Fruit fly (Drosophila melanogaster): ENCODE results near the gene CG15478.

CG15478 gene

DNA sequence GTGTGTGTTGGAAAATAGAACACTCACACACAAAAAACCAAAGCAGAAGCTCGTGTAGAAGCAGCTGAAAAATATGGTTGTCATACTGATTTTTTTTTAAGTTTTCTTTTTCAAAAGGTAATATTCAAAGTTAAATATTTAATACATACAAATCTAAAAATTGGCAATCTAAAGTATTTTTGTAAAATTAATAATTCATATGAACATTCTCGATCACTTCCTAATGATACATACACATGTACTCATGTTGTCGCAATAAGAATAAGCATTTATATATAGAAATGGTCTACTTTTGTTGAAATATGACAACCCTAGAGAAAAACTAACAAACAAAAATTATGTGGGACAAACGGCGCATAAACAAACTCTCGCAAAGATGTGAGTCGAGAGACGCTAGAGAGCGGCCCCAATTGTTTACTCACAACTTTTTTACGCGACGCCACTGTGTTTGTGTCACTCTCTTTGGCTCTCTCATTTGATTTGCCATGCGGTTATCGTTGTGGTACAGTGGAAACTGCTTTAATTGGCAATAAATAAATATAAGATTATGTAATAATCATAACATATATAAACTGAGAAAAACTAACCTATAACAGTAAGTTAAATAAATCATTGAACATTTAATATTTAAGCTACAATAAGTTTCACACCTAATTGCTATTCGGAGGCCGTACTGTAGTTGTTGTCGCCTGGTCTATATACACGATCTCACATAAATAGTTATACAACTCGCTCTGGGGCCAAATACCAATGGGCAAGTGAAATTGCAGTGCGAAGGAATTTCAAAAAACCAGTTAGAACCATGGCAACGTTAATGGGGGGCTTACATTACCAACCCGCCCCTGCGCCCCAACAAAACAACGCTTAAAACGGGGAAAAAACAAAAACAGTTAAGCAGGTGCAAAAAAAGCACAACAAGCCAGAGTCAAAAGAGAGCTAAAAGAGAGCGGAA lies 11.1 kb downstream of the CG15478 start (continued):
- TF ChIP-seq nom (GFP tag; optimal IDR thresholded peaks at IDR 0.05) = peak; percentile 98
- peak; percentile 97 for TF ChIP-seq odd (GFP tag; optimal IDR thresholded peaks at IDR 0.05)

DNA sequence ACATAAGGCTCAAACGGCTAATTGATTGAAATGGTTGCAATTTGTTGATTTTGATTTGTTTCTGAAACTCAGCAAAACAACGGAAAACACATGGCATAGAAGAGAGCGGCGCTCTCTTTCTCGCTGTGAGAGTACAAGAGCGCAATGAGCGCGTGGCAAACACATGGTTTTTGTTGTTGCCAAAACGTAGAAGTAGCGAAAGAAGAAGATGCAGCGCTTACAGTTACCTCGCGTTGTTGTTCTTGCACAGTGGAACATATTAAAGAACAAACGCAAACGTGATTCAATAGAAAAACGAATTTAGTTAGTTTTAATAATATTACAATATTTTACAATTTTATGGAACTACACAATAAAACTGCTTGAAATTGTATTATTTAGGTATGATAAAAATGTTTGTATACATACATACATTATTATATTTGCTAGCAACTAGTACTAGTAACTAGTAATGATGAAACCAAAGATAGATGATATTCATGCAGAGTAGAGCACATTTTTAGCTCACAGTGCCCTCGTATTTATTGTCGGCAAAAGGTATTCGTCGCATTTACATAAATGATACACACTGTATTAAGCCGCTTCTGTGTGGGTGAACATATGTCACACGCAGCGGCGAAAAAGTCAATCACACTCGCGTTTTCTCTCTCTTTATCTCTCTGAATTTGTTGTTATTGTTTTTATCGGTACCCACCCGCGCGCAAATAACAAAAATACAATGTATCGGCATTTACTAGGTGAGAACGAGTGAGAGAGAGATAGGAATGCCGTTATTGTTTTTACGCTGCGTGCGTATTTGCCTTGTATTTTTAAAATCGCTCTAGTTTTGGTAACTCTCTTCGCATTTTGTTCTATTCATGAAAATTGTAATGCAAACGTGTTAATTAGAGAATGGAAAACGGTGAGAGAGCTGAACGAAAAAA lies 12.3 kb downstream of the CG15478 start:
- TF ChIP-seq slp2 (GFP tag; optimal IDR thresholded peaks at IDR 0.05) (peak; percentile 81), CG2889 (GFP tag; IDR thresholded peaks at IDR 0.05) (peak; percentile 72; the same call in 1 of the 3 replicates), YL-1 (GFP tag; optimal IDR thresholded peaks at IDR 0.05) (peak; percentile 55), Rfx (GFP tag; IDR thresholded peaks at IDR 0.05) (peak; percentile 86), sd (tag; optimal IDR thresholded peaks at IDR 0.05) (peak; percentile 89), CG34224 (GFP tag; IDR thresholded peaks at IDR 0.05; ENCODE audit: partially characterized antibody) (no peak), gfzf (GFP tag; optimal IDR thresholded peaks at IDR 0.05) (no peak), pita (GFP tag; optimal IDR thresholded peaks at IDR 0.05) (no peak), CG10462 (GFP tag; optimal IDR thresholded peaks at IDR 0.05) (peak; percentile 89), CG17361 (GFP tag; IDR thresholded peaks at IDR 0.05) (peak; percentile 99), CG13424 (tag; optimal IDR thresholded peaks at IDR 0.05) (peak; percentile 96), CG6654 (GFP tag; optimal IDR thresholded peaks at IDR 0.05) (peak; percentile 87), klu (GFP tag; IDR thresholded peaks at IDR 0.05) (peak; percentile 85; the same call in 1 of the 2 replicates), Lim3 (GFP tag; IDR thresholded peaks at IDR 0.05) (0 out of 2 replicates have a peak, but pooled peaks have one; percentile 51), ham (GFP tag; IDR thresholded peaks at IDR 0.05) (peak; percentile 66; the same call in 1 of the 2 replicates), row (GFP tag; IDR thresholded peaks at IDR 0.05) (peak; percentile 88), Taf1 (GFP tag; IDR thresholded peaks at IDR 0.05) (peak; percentile 78), CG10654 (GFP tag; optimal IDR thresholded peaks at IDR 0.05) (peak; percentile 87), chn (GFP tag; optimal IDR thresholded peaks at IDR 0.05) (peak; percentile 90), Sox100B (GFP tag; optimal IDR thresholded peaks at IDR 0.05) (peak; percentile 98), CG15073 (GFP tag; optimal IDR thresholded peaks at IDR 0.05) (peak; percentile 70), CG43689 (GFP tag; IDR thresholded peaks at IDR 0.05) (0 out of 2 replicates have a peak, but pooled peaks have one; percentile 17), tin (GFP tag; optimal IDR thresholded peaks at IDR 0.05) (peak; percentile 93), Optix (GFP tag; IDR thresholded peaks at IDR 0.05) (peak; percentile 55; the same call in 1 of the 3 replicates), CG13287 (GFP tag; IDR thresholded peaks at IDR 0.05; ENCODE audit: partially characterized antibody) (no peak), kah (GFP tag; optimal IDR thresholded peaks at IDR 0.05) (peak; percentile 70), knrl (GFP tag; IDR thresholded peaks at IDR 0.05; ENCODE audit: partially characterized antibody) (no peak), CG15479 (GFP tag; optimal IDR thresholded peaks at IDR 0.05) (no peak), CG6254 (GFP tag; optimal IDR thresholded peaks at IDR 0.05) (peak; percentile 88), Jarid2 (GFP tag; optimal IDR thresholded peaks at IDR 0.05) (peak; percentile 80), al (GFP tag; IDR thresholded peaks at IDR 0.05) (peak; percentile 82), sim (GFP tag; IDR thresholded peaks at IDR 0.05) (0 out of 2 replicates have a peak, but pooled peaks have one; percentile 36), eve (GFP tag; optimal IDR thresholded peaks at IDR 0.05) (peak in 1 of 2 experiments; percentile 96), Dek (tag; optimal IDR thresholded peaks at IDR 0.05) (peak; percentile 92), CG7987 (GFP tag; optimal IDR thresholded peaks at IDR 0.05) (peak; percentile 83), CG1603 (tag; optimal IDR thresholded peaks at IDR 0.05) (peak; percentile 78), vnd (GFP tag; IDR thresholded peaks at IDR 0.05; ENCODE audit: partially characterized antibody) (no peak), TFAM (GFP tag; optimal IDR thresholded peaks at IDR 0.05) (peak; percentile 35), CG34376 (GFP tag; optimal IDR thresholded peaks at IDR 0.05) (peak; percentile 85), hkb (optimal IDR thresholded peaks at IDR 0.05) (no peak), hkb (GFP tag; IDR thresholded peaks at IDR 0.05) (peak; percentile 82), Dref (GFP tag; IDR thresholded peaks at IDR 0.05) (no peak)

Measured in whole organism, embryonic.